Worm (Caenorhabditis elegans) whole organism, early embryonic: ENCODE measurements around the gene C52G5.3.

ENCODE experiments used
- aly-1 ChIP-seq: sonication (generic microtip); optimal IDR thresholded peaks from 2 replicates; lab custom pipeline; 2016; ENCODE audit warnings: missing genetic modification characterization, missing compliant biosample characterization
- ama-1 ChIP-seq: fragments of 150-350 bp; optimal IDR thresholded peaks from 2 replicates; lab custom pipeline; 2014
- ceh-13 ChIP-seq: fragments of 200-800 bp; sonication (Bioruptor generic); optimal IDR thresholded peaks from 2 replicates; lab custom pipeline; 2018; ENCODE audit warnings: mild to moderate bottlenecking, missing genetic modification characterization, missing compliant biosample characterization
- ceh-36 ChIP-seq: sonication (generic microtip); optimal IDR thresholded peaks from 2 replicates; lab custom pipeline; 2016; ENCODE audit warnings: missing genetic modification characterization, inconsistent platforms, missing compliant biosample characterization
- flt-1 ChIP-seq: fragments of 200-800 bp; sonication (Bioruptor generic); IDR thresholded peaks from 2 replicates; pipeline ENCODE4 v1.3.6; 2022; ENCODE audit warnings: missing genetic modification characterization, missing compliant biosample characterization
- hnd-1 ChIP-seq: sonication (generic microtip); optimal IDR thresholded peaks from 2 replicates; lab custom pipeline; 2016; ENCODE audit warnings: missing genetic modification characterization, missing compliant biosample characterization
- sea-1 ChIP-seq: fragments of 200-800 bp; sonication (Bioruptor generic); conservative IDR thresholded peaks from 2 replicates; pipeline ENCODE4 v1.3.6; 2022; ENCODE audit warnings: missing genetic modification characterization, missing compliant biosample characterization
- tbx-11 ChIP-seq: fragments of 200-800 bp; sonication (Bioruptor generic); IDR thresholded peaks from 2 replicates; pipeline ENCODE4 v1.3.6; 2022; ENCODE audit warnings: missing genetic modification characterization, missing compliant biosample characterization
- tbx-37 ChIP-seq: fragments of 200-800 bp; sonication (Bioruptor generic); conservative IDR thresholded peaks from 2 replicates; pipeline ENCODE4 v1.3.6; 2022; ENCODE audit warnings: missing genetic modification reagents, missing genetic modification characterization, missing compliant biosample characterization

DNA sequence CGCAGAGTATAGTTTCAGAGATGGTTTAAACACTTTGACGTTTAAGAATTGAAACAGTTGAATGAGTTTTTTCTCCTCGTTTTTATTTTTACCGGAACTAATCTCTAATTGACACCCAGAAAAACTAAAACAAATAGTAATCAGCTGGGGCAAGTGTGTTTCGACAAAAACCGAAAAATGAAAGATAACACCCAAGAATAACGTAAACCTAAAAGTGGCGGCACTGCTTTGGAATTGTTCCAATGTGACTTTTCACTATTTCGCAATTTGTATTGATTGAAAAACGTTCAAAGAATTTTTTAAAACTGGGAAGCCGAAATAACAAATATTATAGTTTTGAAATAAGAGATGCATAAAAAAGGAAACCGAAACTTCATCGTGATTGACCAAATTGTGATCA, 27.2 kb downstream of the C52G5.3 start:
- TF ChIP-seq hnd-1 (tag; lab: Kevin White, UChicago) (no peak), ceh-13 (GFP tag; lab: Kevin White, UChicago) (no peak), sea-1 (GFP tag; lab: Robert Waterston, UW) (no peak), ama-1 (no peak), tbx-11 (no peak), tbx-37 (GFP tag; lab: Robert Waterston, UW) (no peak), ceh-36 (tag; lab: Kevin White, UChicago) (no peak), aly-1 (tag; lab: Kevin White, UChicago) (no peak), flt-1 (GFP tag; lab: Robert Waterston, UW) (no peak)
